Worm (Caenorhabditis elegans): ENCODE data around the gene C01B10.44.

ce11 chrIV:6576728-6577101 lies 46.8 kb upstream of the C01B10.44 start:
- TF ChIP-seq ref-1 (GFP tag; conservative IDR thresholded peaks at IDR 0.05) (no peak), klf-2 (GFP tag; conservative IDR thresholded peaks at IDR 0.05) (no peak), flt-1 (GFP tag; IDR thresholded peaks at IDR 0.05) (no peak), ztf-29 (GFP tag; IDR thresholded peaks at IDR 0.05) (no peak), ztf-23 (GFP tag; IDR thresholded peaks at IDR 0.05) (no peak), cog-1 (tag; optimal IDR thresholded peaks at IDR 0.05) (peak; percentile 1), med-1 (GFP tag; optimal IDR thresholded peaks at IDR 0.05; ENCODE audit: insufficient read depth) (no peak), tab-1 (GFP tag; IDR thresholded peaks at IDR 0.05) (no peak), T22C8.4 (GFP tag; IDR thresholded peaks at IDR 0.05) (no peak)

All from whole organism, midembryonic.